Fruit fly (Drosophila melanogaster): ENCODE measurements around the gene EMC6.

- TF ChIP-seq CTCF (optimal IDR thresholded peaks at IDR 0.05) (no peak), CG8478 (optimal IDR thresholded peaks at IDR 0.05) (no peak)
Measured at dm6 chr3R:25051441-25052097, 26.8 kb upstream of the EMC6 start.

Measured in S2 (cell line).